Worm (Caenorhabditis elegans) whole organism, young adult: ENCODE data around the gene his-64.
"Not testable (repeated sequence)": the region's sequence is repeated elsewhere in the genome, so short reads cannot be mapped to it uniquely, and the experiment has no call there.

ENCODE experiments used
- dpl-1 ChIP-seq: fragments of 150-350 bp; optimal IDR thresholded peaks from 2 replicates; lab custom pipeline; 2014; ENCODE audit warnings: missing biosample characterization, missing genetic modification reagents, missing genetic modification characterization
- somi-1 ChIP-seq: fragments of 200-800 bp; sonication (Bioruptor generic); optimal IDR thresholded peaks from 2 replicates; lab custom pipeline; 2018; ENCODE audit warnings: mild to moderate bottlenecking, missing genetic modification characterization, missing compliant biosample characterization
- tbx-9 ChIP-seq: sonication (generic microtip); optimal IDR thresholded peaks from 2 replicates; lab custom pipeline; 2016; ENCODE audit warnings: borderline replicate concordance, missing genetic modification characterization, inconsistent platforms, missing compliant biosample characterization
- unc-130 ChIP-seq: sonication (generic microtip); optimal IDR thresholded peaks from 2 replicates; lab custom pipeline; 2016; ENCODE audit warnings: missing genetic modification reagents, missing genetic modification characterization, missing compliant biosample characterization

- TF ChIP-seq somi-1 (GFP tag; lab: Kevin White, UChicago); unc-130 (GFP tag; lab: Kevin White, UChicago); dpl-1; tbx-9 (tag; lab: Kevin White, UChicago): not testable (repeated sequence)
These were observed 9.8 kb downstream of the his-64 start, which contains the start of gene F22B3.5 for ce11 chrIV:11416724-11417123.
